Worm (Caenorhabditis elegans) whole organism, L1 larva: ENCODE data around the gene klp-7.

ENCODE experiments used
- F16B12.6 ChIP-seq: fragments of 150-350 bp; optimal IDR thresholded peaks from 2 replicates; lab custom pipeline; 2014; ENCODE audit warnings: missing biosample characterization, missing genetic modification characterization
- lin-15B ChIP-seq: fragments of 150-350 bp; sonication (generic microtip); optimal IDR thresholded peaks from 3 replicates; lab custom pipeline; 2014; ENCODE audit warnings: missing biosample characterization, missing genetic modification characterization
- nhr-76 ChIP-seq: sonication (generic microtip); optimal IDR thresholded peaks from 2 replicates; lab custom pipeline; 2017; ENCODE audit warnings: missing biosample characterization, missing genetic modification characterization

DNA sequence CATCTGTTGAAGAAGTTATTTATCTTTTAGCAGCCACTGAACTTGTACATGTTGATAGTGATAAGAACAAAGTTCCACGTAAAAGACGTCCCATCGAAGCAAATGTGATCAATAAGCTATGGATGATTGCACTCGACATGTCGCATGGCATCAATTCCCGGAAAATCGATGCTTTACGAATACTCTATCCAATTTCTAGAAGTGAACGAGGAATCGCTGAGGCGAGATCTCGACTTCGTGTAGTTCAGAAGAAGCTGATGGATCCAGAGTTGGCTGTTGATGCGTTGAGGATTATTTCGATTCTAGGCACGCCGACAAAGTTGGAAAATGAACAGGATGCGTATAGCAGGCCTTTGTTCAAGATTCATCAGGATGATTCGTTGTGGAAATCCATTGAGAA is 36.0 kb upstream of the klp-7 start:
- TF ChIP-seq nhr-76 = no peak
- no peak for TF ChIP-seq lin-15B (tag; lab: Kevin White, UChicago)
- no peak for TF ChIP-seq F16B12.6
